Worm (Caenorhabditis elegans): ENCODE results near the gene F31E8.5.

The F31E8.5 gene

ce11 chrII:6832207-6832606 is 25.1 kb upstream of the F31E8.5 start:
- TF ChIP-seq unc-42 (tag; optimal IDR thresholded peaks at IDR 0.05) (peak; percentile 13), C08G9.2 (tag; optimal IDR thresholded peaks at IDR 0.05) (no peak)

ce11 chrII:6831531-6832201 is 24.6 kb upstream of the F31E8.5 start:
- no peak for TF ChIP-seq hlh-15 (tag; optimal IDR thresholded peaks at IDR 0.05)
- TF ChIP-seq sox-2 (GFP tag; IDR thresholded peaks at IDR 0.05), result peak; percentile 39
- no peak for TF ChIP-seq pag-3 (tag; optimal IDR thresholded peaks at IDR 0.05; ENCODE audit: borderline replicate concordance)
- peak; percentile 28 for TF ChIP-seq tbx-2 (tag; optimal IDR thresholded peaks at IDR 0.05)
- peak; percentile 3 for TF ChIP-seq pax-1 (tag; optimal IDR thresholded peaks at IDR 0.05)
- TF ChIP-seq pha-2 (tag; optimal IDR thresholded peaks at IDR 0.05), result no peak
- TF ChIP-seq ceh-31 (tag; optimal IDR thresholded peaks at IDR 0.05), result peak; percentile 53
- TF ChIP-seq nhr-232 (tag; optimal IDR thresholded peaks at IDR 0.05), result peak; percentile 29

- TF ChIP-seq dmd-4 (tag; optimal IDR thresholded peaks at IDR 0.05; ENCODE audit: borderline replicate concordance), result no peak
- no peak for TF ChIP-seq unc-42 (tag; optimal IDR thresholded peaks at IDR 0.05)
- TF ChIP-seq lin-11 (tag; optimal IDR thresholded peaks at IDR 0.05), result no peak
- TF ChIP-seq ceh-48 (tag; optimal IDR thresholded peaks at IDR 0.05), result no peak
- TF ChIP-seq C08G9.2 (tag; optimal IDR thresholded peaks at IDR 0.05), result no peak
- TF ChIP-seq sdc-2 (tag; optimal IDR thresholded peaks at IDR 0.05), result peak; percentile 15
- peak; percentile 15 for TF ChIP-seq tbx-2 (tag; optimal IDR thresholded peaks at IDR 0.05)
- TF ChIP-seq ets-4 (tag; optimal IDR thresholded peaks at IDR 0.05), result no peak
- TF ChIP-seq gmeb-2 (tag; optimal IDR thresholded peaks at IDR 0.05), result no peak
- no peak for TF ChIP-seq nfya-1 (tag; optimal IDR thresholded peaks at IDR 0.05)
- no peak for TF ChIP-seq elt-2 (tag; optimal IDR thresholded peaks at IDR 0.05)
- TF ChIP-seq ceh-14 (tag; optimal IDR thresholded peaks at IDR 0.05), result no peak
- TF ChIP-seq Y22D7AL.16 (tag; optimal IDR thresholded peaks at IDR 0.05), result no peak
- TF ChIP-seq odd-2 (tag; optimal IDR thresholded peaks at IDR 0.05), result no peak
- no peak for TF ChIP-seq hlh-6 (tag; optimal IDR thresholded peaks at IDR 0.05)
- no peak for TF ChIP-seq ceh-18 (tag; optimal IDR thresholded peaks at IDR 0.05)
- no peak for TF ChIP-seq F13H6.1 (tag; optimal IDR thresholded peaks at IDR 0.05)
These were observed 23.9 kb upstream of the F31E8.5 start for ce11 chrII:6830923-6831322.

ce11 chrII:6830012-6830411 is 22.9 kb upstream of the F31E8.5 start:
- TF ChIP-seq T23F11.4 (GFP tag; optimal IDR thresholded peaks at IDR 0.05) (no peak), unc-55 (GFP tag; optimal IDR thresholded peaks at IDR 0.05) (peak; percentile 28), elt-2 (tag; optimal IDR thresholded peaks at IDR 0.05) (peak; percentile 32)

ce11 chrII:6829108-6829507 is 22.0 kb upstream of the F31E8.5 start:
- TF ChIP-seq K02D7.2 (tag; optimal IDR thresholded peaks at IDR 0.05) (no peak), rnt-1 (tag; optimal IDR thresholded peaks at IDR 0.05) (peak; percentile 17), syd-9 (tag; optimal IDR thresholded peaks at IDR 0.05) (no peak), nfya-1 (tag; optimal IDR thresholded peaks at IDR 0.05) (peak; percentile 67), T23F11.4 (GFP tag; optimal IDR thresholded peaks at IDR 0.05) (no peak), F13H6.1 (tag; optimal IDR thresholded peaks at IDR 0.05) (no peak), hlh-6 (tag; optimal IDR thresholded peaks at IDR 0.05) (no peak), sdc-2 (tag; optimal IDR thresholded peaks at IDR 0.05) (no peak), sox-4 (tag; optimal IDR thresholded peaks at IDR 0.05) (no peak), unc-86 (tag; optimal IDR thresholded peaks at IDR 0.05) (no peak), hlh-30 (tag; optimal IDR thresholded peaks at IDR 0.05; ENCODE audit: insufficient read depth) (peak; percentile 8), ets-4 (tag; optimal IDR thresholded peaks at IDR 0.05) (no peak), ceh-34 (tag; optimal IDR thresholded peaks at IDR 0.05) (no peak), sox-2 (GFP tag; IDR thresholded peaks at IDR 0.05) (no peak), ceh-19 (GFP tag; optimal IDR thresholded peaks at IDR 0.05) (no peak), fkh-10 (GFP tag; optimal IDR thresholded peaks at IDR 0.05) (no peak), fkh-6 (tag; optimal IDR thresholded peaks at IDR 0.05) (no peak), tbx-2 (tag; optimal IDR thresholded peaks at IDR 0.05) (peak; percentile 30), pqm-1 (tag; optimal IDR thresholded peaks at IDR 0.05) (no peak), nhr-232 (tag; optimal IDR thresholded peaks at IDR 0.05) (no peak), zip-5 (tag; optimal IDR thresholded peaks at IDR 0.05) (no peak), ceh-22 (tag; optimal IDR thresholded peaks at IDR 0.05) (no peak), pax-1 (tag; optimal IDR thresholded peaks at IDR 0.05) (no peak), ama-1 (optimal IDR thresholded peaks at IDR 0.05) (no peak), ceh-31 (tag; optimal IDR thresholded peaks at IDR 0.05) (no peak), ttx-3 (tag; optimal IDR thresholded peaks at IDR 0.05) (no peak), ceh-30 (tag; optimal IDR thresholded peaks at IDR 0.05) (no peak)
